Fruit fly (Drosophila melanogaster) whole organism, embryonic: ENCODE measurements around the gene CG32106.

Source experiments
- Bgb ChIP-seq: fragments of 200-800 bp; sonication (Bioruptor generic); IDR thresholded peaks from 2 replicates; pipeline ENCODE4 v1.3.6; 2022; ENCODE audit warnings: missing biosample characterization, missing genetic modification characterization; ENCODE audit not compliant: partially characterized antibody
- BtbVII ChIP-seq: fragments of 200-800 bp; sonication (Bioruptor generic); optimal IDR thresholded peaks from 3 replicates; lab custom pipeline; 2017; ENCODE audit warnings: missing biosample characterization, mild to moderate bottlenecking, missing genetic modification characterization
- CG10147 ChIP-seq: fragments of 200-800 bp; sonication (Bioruptor generic); optimal IDR thresholded peaks from 2 replicates; lab custom pipeline; 2019; ENCODE audit warnings: missing biosample characterization, mild to moderate bottlenecking, missing genetic modification characterization, moderate library complexity
- CG11093 ChIP-seq: fragments of 200-800 bp; sonication (Bioruptor generic); IDR thresholded peaks from 3 replicates; pipeline ENCODE4 v1.3.6; 2022; ENCODE audit warnings: missing biosample characterization, missing genetic modification characterization
- CG11695 ChIP-seq: fragments of 200-800 bp; sonication (Bioruptor generic); IDR thresholded peaks from 3 replicates; pipeline ENCODE4 v1.3.6; 2022; ENCODE audit warnings: missing biosample characterization, missing genetic modification characterization
- CG11723 ChIP-seq: fragments of 200-800 bp; sonication (Bioruptor generic); optimal IDR thresholded peaks from 2 replicates; lab custom pipeline; 2017; ENCODE audit warnings: missing biosample characterization, mild to moderate bottlenecking, missing genetic modification characterization
- CG1233 ChIP-seq: fragments of 200-800 bp; sonication (Bioruptor generic); optimal IDR thresholded peaks from 4 replicates; lab custom pipeline; 2018; ENCODE audit warnings: missing biosample characterization, mild to moderate bottlenecking, missing genetic modification characterization
- CG12769 ChIP-seq: fragments of 200-800 bp; sonication (Bioruptor generic); optimal IDR thresholded peaks from 2 replicates; lab custom pipeline; 2019; ENCODE audit warnings: missing biosample characterization, mild to moderate bottlenecking, missing genetic modification characterization, moderate library complexity
- CG31365 ChIP-seq: fragments of 200-800 bp; sonication (Bioruptor generic); optimal IDR thresholded peaks from 2 replicates; lab custom pipeline; 2018; ENCODE audit warnings: missing biosample characterization, mild to moderate bottlenecking, missing genetic modification characterization
- CG32532 ChIP-seq: fragments of 200-800 bp; sonication (Bioruptor generic); IDR thresholded peaks from 2 replicates; pipeline ENCODE4 v1.3.6; 2022; ENCODE audit warnings: missing biosample characterization, missing genetic modification characterization
- CG3995 ChIP-seq: fragments of 200-800 bp; sonication (Bioruptor generic); optimal IDR thresholded peaks from 3 replicates; lab custom pipeline; 2016; ENCODE audit warnings: missing biosample characterization, missing genetic modification characterization
- CG4424 ChIP-seq: fragments of 200-800 bp; sonication (Bioruptor generic); optimal IDR thresholded peaks from 3 replicates; lab custom pipeline; 2016; ENCODE audit warnings: missing biosample characterization, missing genetic modification characterization
- CG5180 ChIP-seq: fragments of 200-800 bp; sonication (Bioruptor generic); optimal IDR thresholded peaks from 3 replicates; lab custom pipeline; 2017; ENCODE audit warnings: missing biosample characterization, missing genetic modification characterization, mild to moderate bottlenecking, moderate library complexity, missing genetic modification reagents
- CG5245 ChIP-seq: fragments of 200-800 bp; sonication (Bioruptor generic); optimal IDR thresholded peaks from 3 replicates; lab custom pipeline; 2016; ENCODE audit warnings: missing biosample characterization, missing genetic modification characterization
- CG9609 ChIP-seq: fragments of 200-800 bp; sonication (Bioruptor generic); optimal IDR thresholded peaks from 3 replicates; lab custom pipeline; 2016; ENCODE audit warnings: missing biosample characterization, missing genetic modification characterization
- CTCF ChIP-seq: fragments of 200-800 bp; sonication (Bioruptor generic); optimal IDR thresholded peaks from 2 replicates; lab custom pipeline; 2017; ENCODE audit warnings: missing biosample characterization, mild to moderate bottlenecking, missing genetic modification characterization, moderate library complexity
- D ChIP-seq, 2 experiments: fragments of 200-800 bp in 1 of 2; fragments of >200 bp in 1 of 2; sonication (Bioruptor generic) in 1 of 2; optimal IDR thresholded peaks; 2 replicates in 1 of 2; 3 replicates in 1 of 2; lab custom pipeline; 2017; ENCODE audit warnings: mild to moderate bottlenecking in 1 of 2, missing biosample characterization in 1 of 2, missing genetic modification characterization in 1 of 2, missing genetic modification reagents in 1 of 2
- D19A ChIP-seq: fragments of 200-800 bp; optimal IDR thresholded peaks from 3 replicates; lab custom pipeline; 2019; ENCODE audit warnings: missing biosample characterization, mild to moderate bottlenecking, missing genetic modification characterization, moderate library complexity
- Dp ChIP-seq: fragments of 200-800 bp; sonication (Bioruptor generic); optimal IDR thresholded peaks from 2 replicates; lab custom pipeline; 2018; ENCODE audit warnings: missing biosample characterization, mild to moderate bottlenecking, missing genetic modification characterization, moderate library complexity
- Dref ChIP-seq: fragments of 200-800 bp; sonication (Bioruptor generic); IDR thresholded peaks from 2 replicates; pipeline ENCODE4 v1.3.6; 2022; ENCODE audit warnings: missing biosample characterization, missing genetic modification characterization
- MBD-R2 ChIP-seq: fragments of 200-800 bp; sonication (Bioruptor generic); IDR thresholded peaks from 2 replicates; pipeline ENCODE4 v1.3.6; 2022; ENCODE audit warnings: missing biosample characterization, missing genetic modification characterization
- NfI ChIP-seq: fragments of 200-800 bp; sonication (Bioruptor generic); optimal IDR thresholded peaks from 3 replicates; lab custom pipeline; 2018; ENCODE audit warnings: missing biosample characterization, mild to moderate bottlenecking, missing genetic modification characterization, moderate library complexity
- Oli ChIP-seq: fragments of 200-800 bp; sonication (Bioruptor generic); optimal IDR thresholded peaks from 2 replicates; lab custom pipeline; 2018; ENCODE audit warnings: missing biosample characterization, mild to moderate bottlenecking, missing genetic modification characterization, moderate library complexity
- Opbp ChIP-seq: fragments of 200-800 bp; sonication (Bioruptor generic); IDR thresholded peaks from 3 replicates; pipeline ENCODE4 v1.3.6; 2022; ENCODE audit warnings: missing biosample characterization, missing genetic modification characterization; ENCODE audit not compliant: partially characterized antibody
- Side ChIP-seq: fragments of 200-800 bp; sonication (Bioruptor generic); optimal IDR thresholded peaks from 2 replicates; lab custom pipeline; 2016; ENCODE audit warnings: missing biosample characterization, missing genetic modification characterization
- Sry-β ChIP-seq: fragments of 200-800 bp; sonication (Bioruptor generic); optimal IDR thresholded peaks from 2 replicates; lab custom pipeline; 2018; ENCODE audit warnings: missing biosample characterization, mild to moderate bottlenecking, missing genetic modification characterization, moderate library complexity
- Usf ChIP-seq: fragments of 200-800 bp; sonication (Bioruptor generic); optimal IDR thresholded peaks from 2 replicates; lab custom pipeline; 2017; ENCODE audit warnings: missing genotype, missing biosample characterization, missing genetic modification characterization
- corto ChIP-seq: fragments of 200-800 bp; sonication (Bioruptor generic); optimal IDR thresholded peaks from 2 replicates; lab custom pipeline; 2016; ENCODE audit warnings: missing biosample characterization, mild to moderate bottlenecking, missing genetic modification characterization, moderate library complexity
- fd3F ChIP-seq: fragments of 200-800 bp; sonication (Bioruptor generic); optimal IDR thresholded peaks from 2 replicates; lab custom pipeline; 2018; ENCODE audit warnings: missing biosample characterization, mild to moderate bottlenecking, missing genetic modification characterization, moderate library complexity
- ftz-f1 ChIP-seq: fragments of 200-800 bp; sonication (Bioruptor generic); optimal IDR thresholded peaks from 2 replicates; lab custom pipeline; 2016; ENCODE audit warnings: missing biosample characterization, missing genetic modification characterization
- gcm2 ChIP-seq: fragments of 200-800 bp; sonication (Bioruptor generic); optimal IDR thresholded peaks from 2 replicates; lab custom pipeline; 2016; ENCODE audit warnings: missing biosample characterization, missing genetic modification characterization
- gfzf ChIP-seq: fragments of 200-800 bp; sonication (Bioruptor generic); optimal IDR thresholded peaks from 2 replicates; lab custom pipeline; 2016; ENCODE audit warnings: missing biosample characterization, mild to moderate bottlenecking, missing genetic modification characterization, moderate library complexity
- grn ChIP-seq: fragments of 200-800 bp; sonication (Bioruptor generic); optimal IDR thresholded peaks from 3 replicates; lab custom pipeline; 2017; ENCODE audit warnings: missing biosample characterization, missing genetic modification characterization
- gro ChIP-seq: fragments of 200-800 bp; sonication (Bioruptor generic); optimal IDR thresholded peaks from 2 replicates; lab custom pipeline; 2016; ENCODE audit warnings: missing biosample characterization, missing genetic modification characterization
- hth ChIP-seq: fragments of >200 bp; optimal IDR thresholded peaks from 2 replicates; lab custom pipeline; 2017; ENCODE audit warnings: inconsistent platforms
- lbe ChIP-seq: fragments of 200-800 bp; sonication (Bioruptor generic); optimal IDR thresholded peaks from 2 replicates; lab custom pipeline; 2016; ENCODE audit warnings: missing biosample characterization, mild to moderate bottlenecking, missing genetic modification characterization
- lilli ChIP-seq: fragments of 200-800 bp; sonication (Bioruptor generic); optimal IDR thresholded peaks from 3 replicates; lab custom pipeline; 2016; ENCODE audit warnings: missing biosample characterization, missing genetic modification characterization
- pb ChIP-seq: fragments of 200-800 bp; sonication (Bioruptor generic); optimal IDR thresholded peaks from 3 replicates; lab custom pipeline; 2016; ENCODE audit warnings: missing biosample characterization, missing genetic modification characterization
- peb ChIP-seq: fragments of 200-800 bp; sonication (Bioruptor generic); IDR thresholded peaks from 2 replicates; pipeline ENCODE4 v1.3.6; 2022; ENCODE audit warnings: missing biosample characterization, missing genetic modification characterization
- pnt ChIP-seq: fragments of 200-800 bp; sonication (Bioruptor generic); optimal IDR thresholded peaks from 3 replicates; lab custom pipeline; 2016; ENCODE audit warnings: missing biosample characterization, missing genetic modification characterization
- row ChIP-seq: fragments of 200-800 bp; sonication (Bioruptor generic); IDR thresholded peaks from 3 replicates; pipeline ENCODE4 v1.3.6; 2022; ENCODE audit warnings: missing biosample characterization, missing genetic modification characterization
- sens ChIP-seq: fragments of 200-800 bp; sonication (Bioruptor generic); peaks from one replicate; lab custom pipeline; 2016; ENCODE audit warnings: missing biosample characterization, missing genetic modification characterization
- seq ChIP-seq: fragments of 200-800 bp; sonication (Bioruptor generic); IDR thresholded peaks from 2 replicates; pipeline ENCODE4 v1.3.6; 2022; ENCODE audit warnings: missing biosample characterization, missing genetic modification characterization
- stc ChIP-seq: fragments of 200-800 bp; sonication (Bioruptor generic); IDR thresholded peaks from 2 replicates; pipeline ENCODE4 v1.3.6; 2022; ENCODE audit warnings: missing biosample characterization, missing genetic modification characterization
- unpg ChIP-seq: fragments of 200-800 bp; sonication (Bioruptor generic); optimal IDR thresholded peaks from 3 replicates; lab custom pipeline; 2018; ENCODE audit warnings: missing biosample characterization, mild to moderate bottlenecking, missing genetic modification characterization, moderate library complexity
- vvl ChIP-seq: fragments of 200-800 bp; sonication (Bioruptor generic); IDR thresholded peaks from 2 replicates; pipeline ENCODE4 v1.3.6; 2022; ENCODE audit warnings: missing biosample characterization, missing genetic modification characterization
- zfh1 ChIP-seq: fragments of 200-800 bp; sonication (Bioruptor generic); IDR thresholded peaks from 3 replicates; pipeline ENCODE4 v1.3.6; 2022; ENCODE audit warnings: missing biosample characterization, missing genetic modification characterization
- zfh2 ChIP-seq: fragments of 200-800 bp; sonication (Bioruptor generic); optimal IDR thresholded peaks from 2 replicates; lab custom pipeline; 2016; ENCODE audit warnings: missing biosample characterization, missing genetic modification characterization

CG32106 gene

DNA sequence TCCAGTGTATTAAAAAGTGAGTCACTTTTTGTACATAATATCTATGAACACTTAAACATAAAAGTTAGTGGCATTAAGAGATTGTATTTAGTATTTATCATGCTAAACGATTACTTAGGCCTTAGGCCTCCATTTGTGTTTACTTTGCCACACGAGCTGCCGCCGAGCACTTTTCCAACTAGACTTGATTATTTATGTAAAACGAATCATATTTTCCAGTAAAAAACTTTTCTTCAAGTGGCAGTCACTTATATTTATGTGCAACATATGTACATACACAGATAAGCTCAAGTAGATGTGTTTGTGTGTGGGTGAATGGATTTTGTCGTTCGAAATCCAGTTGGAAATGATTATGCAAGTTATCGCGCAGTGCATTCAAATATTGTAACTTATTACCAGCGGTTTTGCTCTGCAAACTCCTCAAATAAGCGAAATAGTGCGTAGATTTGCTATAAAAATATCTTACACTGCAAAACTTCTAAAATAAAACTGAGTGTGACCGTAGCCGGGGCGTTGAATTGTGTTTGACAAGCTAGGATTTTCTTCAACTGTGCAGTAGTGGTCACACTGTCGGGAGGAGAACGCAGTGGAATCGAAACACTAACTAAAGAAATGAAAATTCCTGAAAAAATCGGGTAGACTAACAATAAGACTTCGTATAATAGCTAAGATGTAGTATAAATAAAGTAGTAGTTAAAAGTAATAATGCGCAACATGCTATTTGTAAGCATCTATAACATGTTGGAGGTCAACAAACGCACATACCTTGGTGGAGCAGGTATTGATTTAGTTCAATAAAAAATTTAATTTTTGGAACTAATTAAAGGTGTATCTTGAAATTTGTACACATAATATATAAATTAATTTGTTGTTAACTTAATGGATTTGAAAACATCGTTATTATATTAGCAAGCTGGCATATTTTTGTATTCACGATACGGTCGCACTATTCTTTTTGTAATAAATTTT, 28.7 kb downstream of the CG32106 start, which contains the start of the genes Klc and CG10984 (continued):
- TF ChIP-seq CG11695 (peak; percentile 72; the same call in 2 of the 3 replicates), pb (GFP tag; lab: Kevin White, UChicago) (peak; percentile 73), CG31365 (tag; lab: Kevin White, UChicago) (no peak), D19A (peak; percentile 69), gfzf (GFP tag; lab: Kevin White, UChicago) (peak; percentile 90), pnt (GFP tag; lab: Kevin White, UChicago) (peak; percentile 39), CG5180 (no peak), CG9609 (GFP tag; lab: Kevin White, UChicago) (peak; percentile 58), grn (GFP tag; lab: Kevin White, UChicago) (peak; percentile 22), CG4424 (GFP tag; lab: Kevin White, UChicago) (peak; percentile 50), D (optimal IDR thresholded peaks at IDR 0.05; lab: Kevin White, UChicago) (no peak), D (GFP tag; optimal IDR thresholded peaks at IDR 0.05; lab: Kevin White, UChicago) (peak; percentile 18), CG12769 (tag; lab: Kevin White, UChicago) (peak; percentile 69), Side (GFP tag; lab: Kevin White, UChicago) (peak; percentile 61), Dp (GFP tag; lab: Kevin White, UChicago) (peak; percentile 9), vvl (GFP tag; lab: Robert Waterston, UW) (peak; percentile 88), MBD-R2 (GFP tag; lab: Robert Waterston, UW) (peak; percentile 16; the same call in 1 of the 2 replicates), Opbp (GFP tag; lab: Robert Waterston, UW) (0 out of 3 replicates have a peak, but pooled peaks have one; percentile 4), NfI (GFP tag; lab: Kevin White, UChicago) (peak; percentile 68), ftz-f1 (GFP tag; lab: Kevin White, UChicago) (no peak), CG11093 (GFP tag; lab: Robert Waterston, UW) (0 out of 3 replicates have a peak, but pooled peaks have one; percentile 56), row (GFP tag; lab: Robert Waterston, UW) (peak; percentile 79), BtbVII (peak; percentile 50), Usf (GFP tag; lab: Kevin White, UChicago) (no peak), CG32532 (GFP tag; lab: Robert Waterston, UW) (no peak; the same call in 1 of the 2 replicates), CG10147 (GFP tag; lab: Kevin White, UChicago) (peak; percentile 56), CG11723 (GFP tag; lab: Kevin White, UChicago) (no peak), sens (GFP tag; lab: Kevin White, UChicago) (peak; percentile 91), lbe (peak; percentile 30), lilli (peak; percentile 74), peb (GFP tag; lab: Robert Waterston, UW) (0 out of 2 replicates have a peak, but pooled peaks have one; percentile 14), seq (GFP tag; lab: Robert Waterston, UW) (peak; percentile 70), CG1233 (GFP tag; lab: Kevin White, UChicago) (peak; percentile 62), Oli (tag; lab: Kevin White, UChicago) (no peak), CTCF (GFP tag; lab: Kevin White, UChicago) (no peak), Bgb (GFP tag; lab: Robert Waterston, UW) (0 out of 2 replicates have a peak, but pooled peaks have one; percentile 28), unpg (GFP tag; lab: Kevin White, UChicago) (peak; percentile 55), zfh1 (GFP tag; lab: Robert Waterston, UW) (peak; percentile 82), Dref (no peak), stc (GFP tag; lab: Robert Waterston, UW) (peak; percentile 80; the same call in 1 of the 2 replicates), zfh2 (GFP tag; lab: Kevin White, UChicago) (peak; percentile 64), hth (lab: Kevin White, UChicago) (no peak), Sry-β (GFP tag; lab: Kevin White, UChicago) (no peak), CG5245 (peak; percentile 12), fd3F (peak; percentile 41), corto (GFP tag; lab: Kevin White, UChicago) (peak; percentile 7), gcm2 (GFP tag; lab: Kevin White, UChicago) (no peak), gro (GFP tag; lab: Kevin White, UChicago) (peak; percentile 64), CG3995 (GFP tag; lab: Kevin White, UChicago) (no peak)
